Fruit fly (Drosophila melanogaster) Kc167 (cell line): ENCODE results near the gene Cpr67Fa2.

ENCODE experiments used
- Myc ChIP-seq: fragments of >200 bp; optimal IDR thresholded peaks from 2 replicates; lab custom pipeline; 2017; ENCODE audit warnings: missing external identifiers
- Sin3A ChIP-seq: fragments of >200 bp; optimal IDR thresholded peaks from 2 replicates; lab custom pipeline; 2018; ENCODE audit warnings: missing external identifiers
- h ChIP-seq: fragments of >200 bp; optimal IDR thresholded peaks from 3 replicates; lab custom pipeline; 2018; ENCODE audit warnings: missing external identifiers
- insv ChIP-seq: fragments of >200 bp; optimal IDR thresholded peaks from 3 replicates; lab custom pipeline; 2018; ENCODE audit warnings: missing external identifiers
- psq ChIP-seq: fragments of >200 bp; optimal IDR thresholded peaks from 2 replicates; lab custom pipeline; 2017; ENCODE audit warnings: missing external identifiers
- ttk ChIP-seq: sonication (Bioruptor generic); optimal IDR thresholded peaks from 2 replicates; lab custom pipeline; 2017; ENCODE audit warnings: missing external identifiers

Gene Cpr67Fa2

dm6 chr3L:10928801-10929200, 37.3 kb downstream of the Cpr67Fa2 start:
- TF ChIP-seq Sin3A (lab: Kevin White, UChicago) (no peak), insv (no peak), Myc (no peak)

dm6 chr3L:10931430-10931829, 39.9 kb downstream of the Cpr67Fa2 start:
- no peak for TF ChIP-seq ttk (lab: Kevin White, UChicago)
- TF ChIP-seq h (lab: Kevin White, UChicago) = no peak
- TF ChIP-seq Sin3A (lab: Kevin White, UChicago) = no peak
- no peak for TF ChIP-seq psq
- TF ChIP-seq insv = no peak
- no peak for TF ChIP-seq Myc

dm6 chr3L:10934983-10935539, 43.5 kb downstream of the Cpr67Fa2 start:
- TF ChIP-seq h (lab: Kevin White, UChicago) (no peak), Myc (no peak), psq (no peak), Sin3A (lab: Kevin White, UChicago) (no peak), ttk (lab: Kevin White, UChicago) (no peak), insv (no peak)

- no peak for TF ChIP-seq ttk (lab: Kevin White, UChicago)
- TF ChIP-seq psq = no peak
- TF ChIP-seq insv = no peak
- TF ChIP-seq h (lab: Kevin White, UChicago) = no peak
- TF ChIP-seq Sin3A (lab: Kevin White, UChicago) = no peak
- no peak for TF ChIP-seq Myc
Measured at dm6 chr3L:10938108-10938507, 46.6 kb downstream of the Cpr67Fa2 start.

dm6 chr3L:10940312-10940711, 48.8 kb downstream of the Cpr67Fa2 start:
- no peak for TF ChIP-seq Sin3A (lab: Kevin White, UChicago)
- TF ChIP-seq Myc = no peak
- no peak for TF ChIP-seq insv
- no peak for TF ChIP-seq ttk (lab: Kevin White, UChicago)
- no peak for TF ChIP-seq psq
- TF ChIP-seq h (lab: Kevin White, UChicago) = no peak
